Fruit fly (Drosophila melanogaster) whole organism, prepupa: Measurements from ENCODE around the gene CG7530.

Experiments
- CG10631 ChIP-seq: fragments of 200-800 bp; sonication (Bioruptor generic); optimal IDR thresholded peaks from 2 replicates; lab custom pipeline; 2016; ENCODE audit warnings: missing biosample characterization, missing genetic modification characterization
- CG15336 ChIP-seq: fragments of 200-800 bp; sonication (Bioruptor generic); IDR thresholded peaks from 2 replicates; pipeline ENCODE4 v1.3.6; 2022; ENCODE audit warnings: missing biosample characterization, missing genetic modification characterization
- CG31627 ChIP-seq: fragments of 200-800 bp; sonication (Bioruptor generic); optimal IDR thresholded peaks from 3 replicates; lab custom pipeline; 2016; ENCODE audit warnings: missing biosample characterization, missing genetic modification characterization
- CG3919 ChIP-seq: fragments of 200-800 bp; sonication (Bioruptor generic); optimal IDR thresholded peaks from 3 replicates; lab custom pipeline; 2016; ENCODE audit warnings: missing biosample characterization, missing genetic modification characterization
- CG6276 ChIP-seq: fragments of 200-800 bp; sonication (Bioruptor generic); optimal IDR thresholded peaks from 2 replicates; lab custom pipeline; 2017; ENCODE audit warnings: missing biosample characterization, mild to moderate bottlenecking, missing genetic modification characterization
- CG6808 ChIP-seq: fragments of 200-800 bp; sonication (Bioruptor generic); optimal IDR thresholded peaks from 3 replicates; lab custom pipeline; 2017; ENCODE audit warnings: missing biosample characterization, missing genetic modification characterization, mild to moderate bottlenecking, moderate library complexity, missing genetic modification reagents
- Hr38 ChIP-seq: sonication (Bioruptor generic); optimal IDR thresholded peaks from 2 replicates; lab custom pipeline; 2016; ENCODE audit warnings: missing biosample characterization, missing genetic modification characterization
- Hr39 ChIP-seq: fragments of 200-800 bp; sonication (Bioruptor generic); optimal IDR thresholded peaks from 2 replicates; lab custom pipeline; 2016; ENCODE audit warnings: missing biosample characterization, missing genetic modification characterization
- Sox102F ChIP-seq: fragments of 200-800 bp; sonication (Bioruptor generic); optimal IDR thresholded peaks from 2 replicates; lab custom pipeline; 2016; ENCODE audit warnings: missing biosample characterization, mild to moderate bottlenecking, missing genetic modification characterization
- acj6 ChIP-seq: fragments of 200-800 bp; sonication (Bioruptor generic); optimal IDR thresholded peaks from 3 replicates; lab custom pipeline; 2016; ENCODE audit warnings: missing biosample characterization, missing genetic modification characterization
- cyc ChIP-seq: fragments of 200-800 bp; sonication (Bioruptor generic); optimal IDR thresholded peaks from 3 replicates; lab custom pipeline; 2016; ENCODE audit warnings: missing biosample characterization, missing genetic modification characterization
- lz ChIP-seq: fragments of 200-800 bp; sonication (Bioruptor generic); optimal IDR thresholded peaks from 3 replicates; lab custom pipeline; 2016; ENCODE audit warnings: missing biosample characterization, missing genetic modification characterization

DNA sequence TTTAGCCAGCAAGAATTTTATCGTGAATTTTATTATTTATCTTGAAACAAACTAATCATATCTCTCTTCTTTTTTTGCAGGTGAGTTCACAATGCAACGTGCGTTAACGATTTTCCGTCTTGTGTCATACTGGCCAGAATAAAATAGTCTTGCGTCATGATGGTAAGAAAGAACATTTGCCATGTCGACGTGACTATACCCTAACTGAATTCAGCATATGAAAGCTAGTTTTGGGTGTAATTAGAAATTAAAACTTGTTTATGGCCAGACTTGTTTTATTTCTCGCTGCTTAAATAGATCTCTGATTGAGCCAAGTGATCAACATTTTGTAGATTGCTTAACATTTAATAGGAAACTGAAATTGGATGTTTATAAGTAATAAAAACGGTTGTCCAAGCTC is 32.8 kb upstream of the CG7530 start:
- TF ChIP-seq Hr38 (GFP tag; lab: Kevin White, UChicago) (no peak), lz (GFP tag; lab: Kevin White, UChicago) (no peak), CG31627 (GFP tag; lab: Kevin White, UChicago) (no peak), CG6808 (GFP tag; lab: Kevin White, UChicago) (no peak), CG6276 (GFP tag; lab: Kevin White, UChicago) (no peak), cyc (GFP tag; lab: Kevin White, UChicago) (no peak), acj6 (GFP tag; lab: Kevin White, UChicago) (no peak), CG3919 (GFP tag; lab: Kevin White, UChicago) (no peak), Sox102F (GFP tag; lab: Kevin White, UChicago) (no peak), Hr39 (GFP tag; lab: Kevin White, UChicago) (no peak), CG15336 (GFP tag; lab: Robert Waterston, UW) (no peak), CG10631 (GFP tag; lab: Kevin White, UChicago) (no peak)
